Fruit fly (Drosophila melanogaster) whole organism, embryonic: ENCODE measurements around the gene CG31775.

Experiments used
- Abd-B ChIP-seq: fragments of 200-800 bp; sonication (Bioruptor generic); optimal IDR thresholded peaks from 2 replicates; lab custom pipeline; 2018; ENCODE audit warnings: missing biosample characterization, mild to moderate bottlenecking, missing genetic modification characterization, moderate library complexity
- Bdp1 ChIP-seq: fragments of 200-800 bp; sonication (Bioruptor generic); optimal IDR thresholded peaks from 3 replicates; lab custom pipeline; 2016; ENCODE audit warnings: missing biosample characterization, missing genetic modification characterization
- CG10462 ChIP-seq: fragments of 200-800 bp; sonication (Bioruptor generic); optimal IDR thresholded peaks from 2 replicates; lab custom pipeline; 2016; ENCODE audit warnings: missing biosample characterization, missing genetic modification characterization
- CG11504 ChIP-seq: fragments of 200-800 bp; sonication (Bioruptor generic); optimal IDR thresholded peaks from 3 replicates; lab custom pipeline; 2019; ENCODE audit warnings: missing biosample characterization, mild to moderate bottlenecking, missing genetic modification characterization, moderate library complexity
- CG11695 ChIP-seq: fragments of 200-800 bp; sonication (Bioruptor generic); IDR thresholded peaks from 3 replicates; pipeline ENCODE4 v1.3.6; 2022; ENCODE audit warnings: missing biosample characterization, missing genetic modification characterization
- CG14710 ChIP-seq: fragments of 200-800 bp; sonication (Bioruptor generic); optimal IDR thresholded peaks from 3 replicates; lab custom pipeline; 2019; ENCODE audit warnings: missing biosample characterization, mild to moderate bottlenecking, missing genetic modification characterization, moderate library complexity
- CG15269 ChIP-seq: fragments of 200-800 bp; sonication (Bioruptor generic); optimal IDR thresholded peaks from 2 replicates; lab custom pipeline; 2018; ENCODE audit warnings: missing biosample characterization, mild to moderate bottlenecking, missing genetic modification characterization, moderate library complexity
- CG15601 ChIP-seq: fragments of 200-800 bp; sonication (Bioruptor generic); optimal IDR thresholded peaks from 3 replicates; lab custom pipeline; 2019; ENCODE audit warnings: missing biosample characterization, mild to moderate bottlenecking, missing genetic modification characterization, moderate library complexity
- CG15696 ChIP-seq: fragments of 200-800 bp; sonication (Bioruptor generic); optimal IDR thresholded peaks from 2 replicates; lab custom pipeline; 2019; ENCODE audit warnings: missing biosample characterization, mild to moderate bottlenecking, missing genetic modification characterization, moderate library complexity
- CG16815 ChIP-seq: fragments of 200-800 bp; sonication (Bioruptor generic); optimal IDR thresholded peaks from 3 replicates; lab custom pipeline; 2017; ENCODE audit warnings: missing biosample characterization, mild to moderate bottlenecking, missing genetic modification characterization
- CG17328 ChIP-seq: fragments of 200-800 bp; sonication (Bioruptor generic); IDR thresholded peaks from 2 replicates; pipeline ENCODE4 v1.3.6; 2022; ENCODE audit warnings: missing biosample characterization, missing genetic modification characterization
- CG17612 ChIP-seq: fragments of 200-800 bp; sonication (Bioruptor generic); IDR thresholded peaks from 2 replicates; pipeline ENCODE4 v1.3.6; 2022; ENCODE audit warnings: missing biosample characterization, missing genetic modification characterization
- CG17829 ChIP-seq: fragments of 200-800 bp; optimal IDR thresholded peaks from 2 replicates; lab custom pipeline; 2019; ENCODE audit warnings: missing biosample characterization, mild to moderate bottlenecking, missing genetic modification characterization, moderate library complexity
- CG1792 ChIP-seq: fragments of 200-800 bp; sonication (Bioruptor generic); optimal IDR thresholded peaks from 2 replicates; lab custom pipeline; 2016; ENCODE audit warnings: missing biosample characterization, missing genetic modification characterization
- CG31441 ChIP-seq: fragments of 200-800 bp; sonication (Bioruptor generic); IDR thresholded peaks from 2 replicates; pipeline ENCODE4 v1.3.6; 2022; ENCODE audit warnings: missing biosample characterization, missing genetic modification characterization
- CG33557 ChIP-seq: fragments of 200-800 bp; sonication (Bioruptor generic); optimal IDR thresholded peaks from 2 replicates; lab custom pipeline; 2019; ENCODE audit warnings: missing biosample characterization, mild to moderate bottlenecking, missing genetic modification characterization, moderate library complexity
- CG3407 ChIP-seq: fragments of 200-800 bp; sonication (Bioruptor generic); optimal IDR thresholded peaks from 2 replicates; lab custom pipeline; 2018; ENCODE audit warnings: missing biosample characterization, mild to moderate bottlenecking, missing genetic modification characterization
- CG6683 ChIP-seq: fragments of 200-800 bp; sonication (Bioruptor generic); optimal IDR thresholded peaks from 2 replicates; lab custom pipeline; 2017; ENCODE audit warnings: missing biosample characterization, mild to moderate bottlenecking, missing genetic modification characterization, missing genetic modification reagents
- CG7556 ChIP-seq: fragments of 200-800 bp; sonication (Bioruptor generic); optimal IDR thresholded peaks from 2 replicates; lab custom pipeline; 2017; ENCODE audit warnings: missing biosample characterization, mild to moderate bottlenecking, missing genetic modification characterization
- CG9727 ChIP-seq: fragments of 200-800 bp; sonication (Bioruptor generic); optimal IDR thresholded peaks from 3 replicates; lab custom pipeline; 2017; ENCODE audit warnings: missing biosample characterization, mild to moderate bottlenecking, missing genetic modification characterization
- Dbx ChIP-seq: fragments of 200-800 bp; sonication (Bioruptor generic); IDR thresholded peaks from 3 replicates; pipeline ENCODE4 v1.3.6; 2022; ENCODE audit warnings: missing biosample characterization, missing genetic modification characterization
- Dek ChIP-seq: fragments of 200-800 bp; sonication (Bioruptor generic); optimal IDR thresholded peaks from 3 replicates; lab custom pipeline; 2019; ENCODE audit warnings: missing biosample characterization, mild to moderate bottlenecking, missing genetic modification characterization, moderate library complexity
- Dip2 ChIP-seq: fragments of 200-800 bp; sonication (Bioruptor generic); IDR thresholded peaks from 2 replicates; pipeline ENCODE4 v1.3.6; 2022; ENCODE audit warnings: missing biosample characterization, missing genetic modification characterization
- Eip74EF ChIP-seq, 2 experiments: fragments of 200-800 bp in 1 of 2; fragments of >200 bp in 1 of 2; sonication (Bioruptor generic) in 1 of 2; optimal IDR thresholded peaks; 2 replicates each; lab custom pipeline; 2017 to 2019; ENCODE audit warnings: missing biosample characterization in 2 of 2, missing genetic modification characterization in 2 of 2, mild to moderate bottlenecking in 1 of 2, moderate library complexity in 1 of 2
- H2.0 ChIP-seq: fragments of 200-800 bp; sonication (Bioruptor generic); IDR thresholded peaks from 2 replicates; pipeline ENCODE4 v1.3.6; 2022; ENCODE audit warnings: missing biosample characterization, missing genetic modification characterization
- MESR4 ChIP-seq: fragments of 200-800 bp; sonication (Bioruptor generic); optimal IDR thresholded peaks from 2 replicates; lab custom pipeline; 2018; ENCODE audit warnings: missing biosample characterization, mild to moderate bottlenecking, missing genetic modification characterization, moderate library complexity
- Nf-YA ChIP-seq: fragments of 200-800 bp; sonication (Bioruptor generic); IDR thresholded peaks from 2 replicates; pipeline ENCODE4 v1.3.6; 2022; ENCODE audit warnings: missing biosample characterization, missing genetic modification characterization
- Oli ChIP-seq: fragments of 200-800 bp; sonication (Bioruptor generic); optimal IDR thresholded peaks from 2 replicates; lab custom pipeline; 2018; ENCODE audit warnings: missing biosample characterization, mild to moderate bottlenecking, missing genetic modification characterization, moderate library complexity
- Ssrp ChIP-seq: fragments of 200-800 bp; sonication (Bioruptor generic); optimal IDR thresholded peaks from 2 replicates; lab custom pipeline; 2018; ENCODE audit warnings: missing biosample characterization, mild to moderate bottlenecking, missing genetic modification characterization, moderate library complexity
- Xbp1 ChIP-seq: fragments of 200-800 bp; sonication (Bioruptor generic); optimal IDR thresholded peaks from 3 replicates; lab custom pipeline; 2016; ENCODE audit warnings: missing biosample characterization, mild to moderate bottlenecking, missing genetic modification characterization
- Xrp1 ChIP-seq: fragments of 200-800 bp; sonication (Bioruptor generic); IDR thresholded peaks from 2 replicates; pipeline ENCODE4 v1.3.6; 2022; ENCODE audit warnings: missing biosample characterization, missing genetic modification characterization
- aop ChIP-seq: fragments of 200-800 bp; sonication (Bioruptor generic); IDR thresholded peaks from 2 replicates; pipeline ENCODE4 v1.3.6; 2022; ENCODE audit warnings: missing biosample characterization, missing genetic modification characterization
- bsh ChIP-seq, 2 experiments: fragments of 200-800 bp; sonication (Bioruptor generic); optimal IDR thresholded peaks; 2 replicates each; lab custom pipeline; 2017 to 2018; ENCODE audit warnings: mild to moderate bottlenecking in 2 of 2, missing biosample characterization in 2 of 2, missing genetic modification characterization in 2 of 2, moderate library complexity in 1 of 2
- chif ChIP-seq, 2 experiments: fragments of 200-800 bp; sonication (Bioruptor generic); optimal IDR thresholded peaks; 3 replicates each; lab custom pipeline; 2016; ENCODE audit warnings: missing biosample characterization in 2 of 2, missing genetic modification characterization in 2 of 2
- croc ChIP-seq: fragments of 200-800 bp; sonication (Bioruptor generic); conservative IDR thresholded peaks from 3 replicates; pipeline ENCODE4 v1.3.6; 2022; ENCODE audit warnings: missing biosample characterization, missing genetic modification characterization
- danr ChIP-seq: fragments of 200-800 bp; sonication (Bioruptor generic); IDR thresholded peaks from 2 replicates; pipeline ENCODE4 v1.3.6; 2022; ENCODE audit warnings: missing biosample characterization, missing genetic modification characterization
- dimm ChIP-seq: fragments of 200-800 bp; sonication (Bioruptor generic); IDR thresholded peaks from 2 replicates; pipeline ENCODE4 v1.3.6; 2022; ENCODE audit warnings: missing biosample characterization, missing genetic modification characterization
- dmrt99B ChIP-seq: fragments of 200-800 bp; sonication (Bioruptor generic); optimal IDR thresholded peaks from 2 replicates; lab custom pipeline; 2018; ENCODE audit warnings: missing biosample characterization, mild to moderate bottlenecking, missing genetic modification characterization, moderate library complexity
- fd96Cb ChIP-seq: fragments of 200-800 bp; sonication (Bioruptor generic); optimal IDR thresholded peaks from 2 replicates; lab custom pipeline; 2018; ENCODE audit warnings: missing biosample characterization, mild to moderate bottlenecking, missing genetic modification characterization, moderate library complexity
- gem ChIP-seq: fragments of 200-800 bp; sonication (Bioruptor generic); optimal IDR thresholded peaks from 2 replicates; lab custom pipeline; 2019; ENCODE audit warnings: missing biosample characterization, mild to moderate bottlenecking, missing genetic modification characterization, moderate library complexity
- gsb-n ChIP-seq: fragments of 200-800 bp; sonication (Bioruptor generic); optimal IDR thresholded peaks from 3 replicates; lab custom pipeline; 2018; ENCODE audit warnings: missing biosample characterization, mild to moderate bottlenecking, missing genetic modification characterization
- ind ChIP-seq: fragments of 200-800 bp; sonication (Bioruptor generic); optimal IDR thresholded peaks from 3 replicates; lab custom pipeline; 2016; ENCODE audit warnings: missing biosample characterization, missing genetic modification characterization
- onecut ChIP-seq: fragments of 200-800 bp; sonication (Bioruptor generic); IDR thresholded peaks from 2 replicates; pipeline ENCODE4 v1.3.6; 2022; ENCODE audit warnings: missing biosample characterization, missing genetic modification characterization
- peb ChIP-seq: fragments of 200-800 bp; sonication (Bioruptor generic); IDR thresholded peaks from 2 replicates; pipeline ENCODE4 v1.3.6; 2022; ENCODE audit warnings: missing biosample characterization, missing genetic modification characterization
- phol ChIP-seq: fragments of 200-800 bp; sonication (Bioruptor generic); optimal IDR thresholded peaks from 3 replicates; lab custom pipeline; 2018; ENCODE audit warnings: missing biosample characterization, mild to moderate bottlenecking, missing genetic modification characterization, moderate library complexity
- prd ChIP-seq, 3 experiments: fragments of >200 bp in 2 of 3; fragments of 200-800 bp in 1 of 3; sonication (Bioruptor generic) in 1 of 3; optimal IDR thresholded peaks in 2 of 3; IDR thresholded peaks in 1 of 3; 2 replicates in 2 of 3; 3 replicates in 1 of 3; pipeline versions ENCODE4 v1.3.6 to Lab custom; 2017 to 2022; ENCODE audit warnings: missing biosample characterization in 1 of 3, missing genetic modification characterization in 1 of 3
- row ChIP-seq: fragments of 200-800 bp; sonication (Bioruptor generic); IDR thresholded peaks from 3 replicates; pipeline ENCODE4 v1.3.6; 2022; ENCODE audit warnings: missing biosample characterization, missing genetic modification characterization
- sc ChIP-seq, 3 experiments: fragments of >200 bp in 2 of 3; fragments of 200-800 bp in 1 of 3; sonication (Bioruptor generic) in 1 of 3; optimal IDR thresholded peaks; 2 replicates in 2 of 3; 3 replicates in 1 of 3; lab custom pipeline; 2017; ENCODE audit warnings: mild to moderate bottlenecking in 1 of 3, missing biosample characterization in 1 of 3, missing genetic modification characterization in 1 of 3, missing genetic modification reagents in 1 of 3
- scrt ChIP-seq: fragments of 200-800 bp; sonication (Bioruptor generic); optimal IDR thresholded peaks from 2 replicates; lab custom pipeline; 2018; ENCODE audit warnings: missing biosample characterization, mild to moderate bottlenecking, missing genetic modification characterization, moderate library complexity
- tin ChIP-seq: fragments of 200-800 bp; sonication (Bioruptor generic); optimal IDR thresholded peaks from 3 replicates; lab custom pipeline; 2016; ENCODE audit warnings: missing biosample characterization, missing genetic modification characterization
- yki ChIP-seq: fragments of >200 bp; optimal IDR thresholded peaks from 3 replicates; lab custom pipeline; 2018

Gene CG31775

dm6 chr2L:14690791-14691190 is 46.8 kb downstream of the CG31775 start (continued):
- TF ChIP-seq row (GFP tag; lab: Robert Waterston, UW) (peak; percentile 50; the same call in 1 of the 3 replicates), CG3407 (GFP tag; lab: Kevin White, UChicago) (peak; percentile 5), CG14710 (tag; lab: Kevin White, UChicago) (peak; percentile 40), Bdp1 (GFP tag; lab: Kevin White, UChicago) (no peak), Xbp1 (GFP tag; lab: Kevin White, UChicago) (peak; percentile 7), tin (GFP tag; lab: Kevin White, UChicago) (peak; percentile 43), CG31441 (0 out of 2 replicates have a peak, but pooled peaks have one; percentile 33), sc (optimal IDR thresholded peaks at IDR 0.05; lab: Kevin White, UChicago) (no peak), sc (GFP tag; optimal IDR thresholded peaks at IDR 0.05; lab: Kevin White, UChicago) (peak; percentile 26), yki (lab: Kevin White, UChicago) (no peak), CG1792 (GFP tag; lab: Kevin White, UChicago) (no peak), Oli (tag; lab: Kevin White, UChicago) (peak; percentile 7), Dek (tag; lab: Kevin White, UChicago) (no peak), CG17829 (peak; percentile 24), CG17612 (no peak), CG17328 (peak; percentile 50; the same call in 1 of the 2 replicates), phol (tag; lab: Kevin White, UChicago) (peak; percentile 22), croc (GFP tag; lab: Robert Waterston, UW) (0 out of 3 replicates have a peak, but pooled peaks have one; percentile 29), onecut (no peak), gem (peak; percentile 43), chif (GFP tag; optimal IDR thresholded peaks at IDR 0.05; lab: Kevin White, UChicago) (peak in 1 of 2 experiments; percentile 15), dmrt99B (tag; lab: Kevin White, UChicago) (peak; percentile 18), Eip74EF (GFP tag; optimal IDR thresholded peaks at IDR 0.05; lab: Kevin White, UChicago) (no peak), Abd-B (GFP tag; lab: Kevin White, UChicago) (peak; percentile 39), CG11695 (GFP tag; lab: Robert Waterston, UW) (peak; percentile 18; the same call in 1 of the 3 replicates), prd (optimal IDR thresholded peaks at IDR 0.05; lab: Kevin White, UChicago) (no peak), prd (GFP tag; IDR thresholded peaks at IDR 0.05; lab: Robert Waterston, UW) (0 out of 3 replicates have a peak, but pooled peaks have one; percentile 30), fd96Cb (tag; lab: Kevin White, UChicago) (peak; percentile 51), CG15696 (tag; lab: Kevin White, UChicago) (peak; percentile 46), Ssrp (tag; lab: Kevin White, UChicago) (peak; percentile 20), Xrp1 (GFP tag; lab: Robert Waterston, UW) (peak; percentile 72), CG7556 (GFP tag; lab: Kevin White, UChicago) (peak; percentile 9), bsh (GFP tag; optimal IDR thresholded peaks at IDR 0.05; lab: Kevin White, UChicago) (peak in 1 of 2 experiments; percentile 15), MESR4 (no peak), CG10462 (GFP tag; lab: Kevin White, UChicago) (no peak), ind (no peak), CG15601 (peak; percentile 50), CG9727 (GFP tag; lab: Kevin White, UChicago) (peak; percentile 73), aop (no peak), CG16815 (GFP tag; lab: Kevin White, UChicago) (peak; percentile 13), gsb-n (peak; percentile 81)

dm6 chr2L:14690285-14690684 is 47.3 kb downstream of the CG31775 start:
- TF ChIP-seq peb (no peak), CG15269 (no peak), Dbx (GFP tag; lab: Robert Waterston, UW) (no peak), dimm (GFP tag; lab: Robert Waterston, UW) (no peak), danr (GFP tag; lab: Robert Waterston, UW) (no peak), CG6683 (no peak), H2.0 (GFP tag; lab: Robert Waterston, UW) (no peak), CG11504 (tag; lab: Kevin White, UChicago) (peak; percentile 99), Dip2 (GFP tag; lab: Robert Waterston, UW) (no peak), scrt (GFP tag; lab: Kevin White, UChicago) (peak; percentile 83), CG33557 (GFP tag; lab: Kevin White, UChicago) (no peak), Nf-YA (no peak)
